Fruit fly (Drosophila melanogaster): ENCODE data around the gene Wwox.
A peak's percentile ranks its signal among the peaks of the same experiment; 100 is the strongest.

The Wwox gene

DNA sequence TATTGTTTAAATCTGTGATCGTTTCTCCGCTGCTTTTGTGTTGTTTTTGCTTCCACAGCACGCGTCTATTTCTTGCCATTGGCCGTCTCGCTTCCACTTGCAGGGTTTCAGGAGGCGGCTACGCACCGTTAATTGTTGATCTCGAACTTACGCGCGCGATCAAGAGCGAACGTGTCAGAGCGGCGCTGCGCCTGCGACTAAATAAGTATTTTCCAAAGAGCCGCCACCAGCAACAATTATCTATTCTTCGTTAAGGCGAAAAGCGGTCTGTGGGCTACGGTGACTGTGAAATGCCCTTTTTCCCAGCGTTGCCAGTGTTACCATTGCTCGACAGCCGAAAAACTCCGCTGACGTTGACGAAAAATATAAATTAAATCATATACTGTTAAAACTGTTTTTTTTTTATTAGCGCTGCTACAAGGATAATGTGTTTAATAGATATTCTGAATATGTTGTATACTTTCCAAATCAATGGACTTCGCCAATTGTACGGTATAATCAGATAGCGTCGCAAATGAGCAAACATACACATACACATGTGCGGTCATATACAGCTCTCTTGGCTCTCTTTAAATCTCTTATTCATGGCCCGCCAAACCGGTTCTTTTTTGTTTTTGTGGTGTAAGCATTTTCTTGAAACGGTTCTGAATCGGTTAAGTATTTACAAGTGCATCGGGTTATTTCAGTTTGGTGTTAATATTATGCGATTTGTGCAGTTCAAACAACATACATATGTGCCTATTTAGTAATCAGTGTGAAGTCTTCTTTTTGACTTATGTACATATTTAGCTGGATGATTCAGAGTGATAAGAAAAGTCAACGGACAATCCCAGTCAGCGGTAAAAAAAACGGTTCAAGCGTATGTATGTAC lies 9.9 kb downstream of the Wwox start, which contains the start of gene pes (continued):
- peak; percentile 93 for TF ChIP-seq dmrt93B (GFP tag; optimal IDR thresholded peaks at IDR 0.05)
- peak; percentile 8 for TF ChIP-seq Jra (GFP tag; optimal IDR thresholded peaks at IDR 0.05)
- TF ChIP-seq rgr (GFP tag; optimal IDR thresholded peaks at IDR 0.05), result peak; percentile 93
- peak; percentile 49 for TF ChIP-seq Vsx2 (GFP tag; optimal IDR thresholded peaks at IDR 0.05; ENCODE audit: partially characterized antibody)

DNA sequence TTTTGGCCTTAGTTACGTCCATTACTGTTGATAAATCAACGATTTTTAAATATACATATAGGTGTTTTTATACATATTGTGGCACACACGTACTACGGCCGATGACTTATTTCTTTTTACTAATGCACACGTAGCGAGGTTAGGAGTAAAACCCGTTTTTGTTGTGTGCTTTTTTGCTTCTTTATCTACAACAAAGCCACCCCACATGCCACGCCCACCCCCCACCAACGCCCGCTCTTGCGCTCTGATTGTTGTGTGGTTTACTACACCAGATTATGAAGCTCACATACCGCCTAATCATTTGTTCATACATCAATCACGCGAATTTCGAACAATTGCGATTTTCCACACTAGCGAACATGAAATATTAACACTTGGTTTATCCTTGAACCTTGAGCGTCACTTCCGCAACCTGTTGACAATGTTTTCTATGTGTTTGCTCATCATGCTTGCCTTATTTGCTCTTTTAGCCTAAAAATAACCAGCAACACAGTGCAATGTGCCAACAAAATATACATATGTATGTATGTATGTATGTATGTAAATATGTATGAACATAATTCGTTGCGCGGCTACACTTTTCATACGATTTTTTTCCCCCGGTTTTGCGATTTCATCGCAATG lies 10.9 kb downstream of the Wwox start:
- TF ChIP-seq pan (optimal IDR thresholded peaks at IDR 0.05) (no peak), CG32264 (GFP tag; optimal IDR thresholded peaks at IDR 0.05) (no peak), HLH106 (tag; optimal IDR thresholded peaks at IDR 0.05) (peak; percentile 6), Dfd (GFP tag; optimal IDR thresholded peaks at IDR 0.05) (no peak), dl (GFP tag; optimal IDR thresholded peaks at IDR 0.05; ENCODE audit: insufficient read depth in 1 of 2, partially characterized antibody in 2 of 2) (no peak), psq (GFP tag; optimal IDR thresholded peaks at IDR 0.05) (no peak), Vsx2 (GFP tag; optimal IDR thresholded peaks at IDR 0.05; ENCODE audit: partially characterized antibody) (no peak), N (GFP tag; optimal IDR thresholded peaks at IDR 0.05) (no peak), sv (GFP tag; optimal IDR thresholded peaks at IDR 0.05) (no peak), dmrt93B (GFP tag; optimal IDR thresholded peaks at IDR 0.05) (no peak), Hr78 (GFP tag; optimal IDR thresholded peaks at IDR 0.05) (no peak), Mio (GFP tag; optimal IDR thresholded peaks at IDR 0.05) (no peak), sage (GFP tag; optimal IDR thresholded peaks at IDR 0.05) (no peak), Rel (GFP tag; optimal IDR thresholded peaks at IDR 0.05) (no peak), Rel (tag; optimal IDR thresholded peaks at IDR 0.05) (peak; percentile 94), ey (GFP tag; optimal IDR thresholded peaks at IDR 0.05) (no peak), Hr83 (GFP tag; optimal IDR thresholded peaks at IDR 0.05; ENCODE audit: poor library complexity, severe bottlenecking) (no peak), OdsH (GFP tag; optimal IDR thresholded peaks at IDR 0.05) (no peak), jim (GFP tag; optimal IDR thresholded peaks at IDR 0.05) (peak; percentile 22), tai (GFP tag; optimal IDR thresholded peaks at IDR 0.05) (no peak), Dif (GFP tag; optimal IDR thresholded peaks at IDR 0.05; ENCODE audit: partially characterized antibody) (peak; percentile 53), brk (GFP tag; optimal IDR thresholded peaks at IDR 0.05) (no peak), usp (GFP tag; optimal IDR thresholded peaks at IDR 0.05) (no peak)

DNA sequence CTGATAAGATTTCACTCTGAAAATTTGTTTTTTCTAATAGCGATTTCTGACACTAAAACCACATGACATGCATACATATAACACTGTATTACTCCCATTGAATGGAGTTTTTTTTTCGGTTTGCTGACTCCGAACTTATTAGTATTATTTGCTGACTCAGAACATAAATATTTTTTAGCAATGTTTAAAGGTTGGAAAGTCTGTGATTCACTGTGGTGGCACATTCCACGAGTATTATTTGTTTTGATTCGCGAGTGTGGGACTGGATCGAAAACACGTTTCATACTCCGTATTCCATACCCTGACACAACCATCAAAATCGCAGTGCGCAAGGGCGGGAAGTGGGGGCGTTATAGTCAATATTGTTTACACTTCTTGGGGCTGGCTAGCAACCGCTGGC lies 11.4 kb downstream of the Wwox start:
- no peak for TF ChIP-seq HLH106 (tag; optimal IDR thresholded peaks at IDR 0.05)
- TF ChIP-seq lola (GFP tag; optimal IDR thresholded peaks at IDR 0.05), result no peak
- TF ChIP-seq sage (GFP tag; optimal IDR thresholded peaks at IDR 0.05), result no peak
- TF ChIP-seq h (GFP tag; optimal IDR thresholded peaks at IDR 0.05), result no peak
- TF ChIP-seq br (GFP tag; optimal IDR thresholded peaks at IDR 0.05), result no peak
- TF ChIP-seq foxo (GFP tag; optimal IDR thresholded peaks at IDR 0.05), result no peak
- no peak for TF ChIP-seq Hr83 (GFP tag; optimal IDR thresholded peaks at IDR 0.05; ENCODE audit: poor library complexity, severe bottlenecking)
- no peak for TF ChIP-seq GATAd (GFP tag; optimal IDR thresholded peaks at IDR 0.05)
- TF ChIP-seq Vsx2 (GFP tag; optimal IDR thresholded peaks at IDR 0.05; ENCODE audit: partially characterized antibody), result no peak

DNA sequence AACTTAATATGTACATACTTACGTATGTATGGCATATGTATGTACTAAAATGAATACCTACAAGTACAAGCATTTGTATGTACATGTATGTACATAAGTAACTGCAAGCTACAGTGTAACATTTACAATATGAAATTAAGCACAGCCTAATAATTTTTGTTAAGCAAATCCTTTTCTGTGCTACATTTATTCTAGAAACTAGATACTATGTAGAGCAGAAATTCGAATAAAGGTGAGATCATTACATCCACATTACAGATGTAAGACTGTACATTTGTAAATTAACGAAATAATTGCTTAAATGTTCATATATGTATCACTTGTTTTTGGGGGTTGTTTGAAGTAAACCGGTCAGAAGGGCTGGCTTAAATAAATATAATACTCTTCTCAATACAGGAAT lies 12.1 kb downstream of the Wwox start:
- TF ChIP-seq jim (GFP tag; optimal IDR thresholded peaks at IDR 0.05) (no peak), CG9705 (GFP tag; optimal IDR thresholded peaks at IDR 0.05) (peak; percentile 16), Dif (GFP tag; optimal IDR thresholded peaks at IDR 0.05; ENCODE audit: partially characterized antibody) (no peak), dmrt93B (GFP tag; optimal IDR thresholded peaks at IDR 0.05) (peak; percentile 15), Rel (GFP tag; optimal IDR thresholded peaks at IDR 0.05) (no peak), Rel (tag; optimal IDR thresholded peaks at IDR 0.05) (peak; percentile 55), Vsx2 (GFP tag; optimal IDR thresholded peaks at IDR 0.05; ENCODE audit: partially characterized antibody) (no peak), brk (GFP tag; optimal IDR thresholded peaks at IDR 0.05) (peak; percentile 46), br (GFP tag; optimal IDR thresholded peaks at IDR 0.05) (peak; percentile 60), tai (GFP tag; optimal IDR thresholded peaks at IDR 0.05) (peak; percentile 75), CG32264 (GFP tag; optimal IDR thresholded peaks at IDR 0.05) (peak; percentile 28), rgr (GFP tag; optimal IDR thresholded peaks at IDR 0.05) (peak; percentile 55), woc (GFP tag; optimal IDR thresholded peaks at IDR 0.05) (peak; percentile 15), Sp1 (GFP tag; optimal IDR thresholded peaks at IDR 0.05) (peak; percentile 77), sage (GFP tag; optimal IDR thresholded peaks at IDR 0.05) (no peak), GATAd (GFP tag; optimal IDR thresholded peaks at IDR 0.05) (no peak), ey (GFP tag; optimal IDR thresholded peaks at IDR 0.05) (peak; percentile 73), Dfd (GFP tag; optimal IDR thresholded peaks at IDR 0.05) (no peak), h (GFP tag; optimal IDR thresholded peaks at IDR 0.05) (peak; percentile 16), foxo (GFP tag; optimal IDR thresholded peaks at IDR 0.05) (peak in 1 of 2 experiments; percentile 41), HLH106 (tag; optimal IDR thresholded peaks at IDR 0.05) (peak; percentile 75), OdsH (GFP tag; optimal IDR thresholded peaks at IDR 0.05) (peak; percentile 78), CrebA (GFP tag; optimal IDR thresholded peaks at IDR 0.05; ENCODE audit: borderline replicate concordance) (no peak), Abd-B (GFP tag; optimal IDR thresholded peaks at IDR 0.05) (no peak), psq (GFP tag; optimal IDR thresholded peaks at IDR 0.05) (peak; percentile 52), sv (GFP tag; optimal IDR thresholded peaks at IDR 0.05) (no peak), Hnf4 (GFP tag; optimal IDR thresholded peaks at IDR 0.05) (peak; percentile 61)
